Worm (Caenorhabditis elegans) whole organism, L4 larva: ENCODE measurements around the gene K11H12.9.

Experiments
- F26F4.8 ChIP-seq: fragments of 200-800 bp; sonication (Bioruptor generic); conservative IDR thresholded peaks from 2 replicates; pipeline ENCODE4 v1.3.6; 2022; ENCODE audit warnings: missing genetic modification characterization, missing compliant biosample characterization
- F37D6.2 ChIP-seq: sonication (generic microtip); optimal IDR thresholded peaks from 2 replicates; lab custom pipeline; 2016; ENCODE audit warnings: mild to moderate bottlenecking, missing genetic modification characterization, missing compliant biosample characterization
- F49E8.2 ChIP-seq: sonication (generic microtip); optimal IDR thresholded peaks from 2 replicates; lab custom pipeline; 2016; ENCODE audit warnings: missing compliant biosample characterization, mild to moderate bottlenecking, missing genetic modification characterization, borderline replicate concordance
- R02D3.7 ChIP-seq: fragments of 150-350 bp; sonication (generic microtip); optimal IDR thresholded peaks from 3 replicates; lab custom pipeline; 2014; ENCODE audit warnings: missing biosample characterization, missing genetic modification characterization
- T20F7.1 ChIP-seq: fragments of 200-800 bp; sonication (Bioruptor generic); optimal IDR thresholded peaks from 2 replicates; lab custom pipeline; 2018; ENCODE audit warnings: mild to moderate bottlenecking, missing genetic modification characterization, missing compliant biosample characterization
- T26A8.4 ChIP-seq: fragments of 200-800 bp; sonication (Bioruptor generic); IDR thresholded peaks from 2 replicates; pipeline ENCODE4 v1.3.6; 2022; ENCODE audit warnings: missing genetic modification characterization, missing compliant biosample characterization
- Y105C5A.15 ChIP-seq: fragments of 200-800 bp; sonication (Bioruptor generic); IDR thresholded peaks from 2 replicates; pipeline ENCODE4 v1.3.6; 2022; ENCODE audit warnings: missing genetic modification characterization, missing compliant biosample characterization
- Y75B8A.6 ChIP-seq: fragments of 200-800 bp; sonication (Bioruptor generic); IDR thresholded peaks from 2 replicates; pipeline ENCODE4 v1.3.6; 2022; ENCODE audit warnings: missing genetic modification reagents, missing genetic modification characterization, missing compliant biosample characterization
- aly-2 ChIP-seq: sonication (generic microtip); optimal IDR thresholded peaks from 2 replicates; lab custom pipeline; 2018; ENCODE audit warnings: missing biosample characterization, missing genetic modification characterization
- ama-1 ChIP-seq: fragments of 150-350 bp; optimal IDR thresholded peaks from 2 replicates; lab custom pipeline; 2014; ENCODE audit warnings: inconsistent platforms, mixed read lengths
- ceh-20 ChIP-seq: fragments of 200-800 bp; sonication (Bioruptor generic); IDR thresholded peaks from 2 replicates; pipeline ENCODE4 v1.3.6; 2022; ENCODE audit warnings: missing genetic modification reagents, missing genetic modification characterization, missing compliant biosample characterization
- ceh-82 ChIP-seq: sonication (generic microtip); optimal IDR thresholded peaks from 2 replicates; lab custom pipeline; 2017; ENCODE audit warnings: missing biosample characterization, missing genetic modification characterization
- ces-1 ChIP-seq: fragments of 150-350 bp; sonication (generic microtip); optimal IDR thresholded peaks from 4 replicates; lab custom pipeline; 2014; ENCODE audit warnings: missing biosample characterization, missing genetic modification reagents, missing genetic modification characterization
- ctbp-1 ChIP-seq: fragments of 200-800 bp; sonication (Bioruptor generic); IDR thresholded peaks from 2 replicates; pipeline ENCODE4 v1.3.6; 2022; ENCODE audit warnings: missing genetic modification reagents, missing genetic modification characterization, missing compliant biosample characterization
- daf-16 ChIP-seq, 3 experiments: sonication (generic microtip); optimal IDR thresholded peaks; 2 replicates each; lab custom pipeline; 2016 to 2017; ENCODE audit warnings: missing genetic modification characterization in 3 of 3, missing genetic modification reagents in 3 of 3, mild to moderate bottlenecking in 2 of 3, missing compliant biosample characterization in 2 of 3, missing biosample characterization in 1 of 3, moderate library complexity in 1 of 3
- daf-19 ChIP-seq: fragments of 200-800 bp; sonication (Bioruptor generic); conservative IDR thresholded peaks from 2 replicates; pipeline ENCODE4 v1.3.6; 2022; ENCODE audit warnings: missing genetic modification characterization, missing compliant biosample characterization
- daf-8 ChIP-seq: fragments of 200-800 bp; sonication (Bioruptor generic); IDR thresholded peaks from 2 replicates; pipeline ENCODE4 v1.3.6; 2022; ENCODE audit warnings: missing genetic modification characterization, missing compliant biosample characterization
- dmd-8 ChIP-seq: fragments of 200-800 bp; sonication (Bioruptor generic); IDR thresholded peaks from 2 replicates; pipeline ENCODE4 v1.3.6; 2022; ENCODE audit warnings: missing genetic modification characterization, missing compliant biosample characterization
- dmd-9 ChIP-seq: fragments of 200-800 bp; sonication (Bioruptor generic); IDR thresholded peaks from 2 replicates; pipeline ENCODE4 v1.3.6; 2022; ENCODE audit warnings: missing genetic modification reagents, missing genetic modification characterization, missing compliant biosample characterization
- fkh-10 ChIP-seq: fragments of 150-350 bp; optimal IDR thresholded peaks from 2 replicates; lab custom pipeline; 2014; ENCODE audit warnings: missing biosample characterization, missing genetic modification reagents, missing genetic modification characterization
- fos-1 ChIP-seq: fragments of 150-350 bp; optimal IDR thresholded peaks from 2 replicates; lab custom pipeline; 2014; ENCODE audit warnings: missing biosample characterization, missing genetic modification characterization
- gei-8 ChIP-seq: fragments of 200-800 bp; sonication (Bioruptor generic); optimal IDR thresholded peaks from 2 replicates; lab custom pipeline; 2018; ENCODE audit warnings: mild to moderate bottlenecking, missing genetic modification characterization, missing compliant biosample characterization
- hlh-11 ChIP-seq: fragments of 200-800 bp; sonication (Bioruptor generic); optimal IDR thresholded peaks from 2 replicates; lab custom pipeline; 2018; ENCODE audit warnings: mild to moderate bottlenecking, missing genetic modification characterization, missing compliant biosample characterization
- lim-7 ChIP-seq: fragments of 200-800 bp; sonication (Bioruptor generic); IDR thresholded peaks from 2 replicates; pipeline ENCODE4 v1.3.6; 2022; ENCODE audit warnings: missing genetic modification characterization, missing compliant biosample characterization
- lin-29 ChIP-seq: fragments of 200-800 bp; sonication (Bioruptor generic); IDR thresholded peaks from 2 replicates; pipeline ENCODE4 v1.3.6; 2022; ENCODE audit warnings: missing genetic modification reagents, missing genetic modification characterization, missing compliant biosample characterization
- lin-39 ChIP-seq: fragments of 150-350 bp; optimal IDR thresholded peaks from 2 replicates; lab custom pipeline; 2014; ENCODE audit warnings: missing biosample characterization, missing genetic modification reagents, missing genetic modification characterization
- lir-3 ChIP-seq: sonication (generic microtip); optimal IDR thresholded peaks from 2 replicates; lab custom pipeline; 2016; ENCODE audit warnings: mild to moderate bottlenecking, missing genetic modification characterization, missing compliant biosample characterization
- lsy-2 ChIP-seq, 2 experiments: fragments of 150-350 bp in 1 of 2; sonication (generic microtip) in 1 of 2; optimal IDR thresholded peaks; 2 replicates each; lab custom pipeline; 2014 to 2017; ENCODE audit warnings: missing biosample characterization in 2 of 2, missing genetic modification characterization in 2 of 2
- madf-5 ChIP-seq, 2 experiments: fragments of 200-800 bp; sonication (Bioruptor generic); IDR thresholded peaks; 2 replicates each; pipeline ENCODE4 v1.3.6; 2022; ENCODE audit warnings: missing compliant biosample characterization in 2 of 2, missing genetic modification characterization in 2 of 2
- mdt-29 ChIP-seq: fragments of 200-800 bp; sonication (Bioruptor generic); IDR thresholded peaks from 2 replicates; pipeline ENCODE4 v1.3.6; 2022; ENCODE audit warnings: missing genetic modification reagents, missing genetic modification characterization, missing compliant biosample characterization
- mxl-2 ChIP-seq: fragments of 200-800 bp; sonication (Bioruptor generic); conservative IDR thresholded peaks from 2 replicates; pipeline ENCODE4 v1.3.6; 2022; ENCODE audit warnings: missing genetic modification reagents, missing genetic modification characterization, missing compliant biosample characterization
- mxl-3 ChIP-seq: fragments of 200-800 bp; sonication (Bioruptor generic); optimal IDR thresholded peaks from 2 replicates; lab custom pipeline; 2018; ENCODE audit warnings: mild to moderate bottlenecking, missing genetic modification characterization, missing compliant biosample characterization
- nhr-25 ChIP-seq: sonication (generic microtip); optimal IDR thresholded peaks from 2 replicates; lab custom pipeline; 2017; ENCODE audit warnings: missing genetic modification characterization, mild to moderate bottlenecking, missing compliant biosample characterization, antibody characterized with exemption, moderate library complexity, borderline replicate concordance; ENCODE audit not compliant: insufficient read depth
- nhr-41 ChIP-seq: fragments of 200-800 bp; sonication (Bioruptor generic); IDR thresholded peaks from 2 replicates; pipeline ENCODE4 v1.3.6; 2022; ENCODE audit warnings: missing genetic modification reagents, missing genetic modification characterization, missing compliant biosample characterization
- nhr-76 ChIP-seq: fragments of 150-350 bp; optimal IDR thresholded peaks from 2 replicates; lab custom pipeline; 2014; ENCODE audit warnings: missing biosample characterization, missing genetic modification characterization
- pqm-1 ChIP-seq: sonication (generic microtip); optimal IDR thresholded peaks from 2 replicates; lab custom pipeline; 2017; ENCODE audit warnings: missing biosample characterization, missing genetic modification characterization
- saeg-2 ChIP-seq: fragments of 200-800 bp; sonication (Bioruptor generic); IDR thresholded peaks from 2 replicates; pipeline ENCODE4 v1.3.6; 2022; ENCODE audit warnings: missing genetic modification reagents, missing genetic modification characterization, missing compliant biosample characterization
- sdz-12 ChIP-seq: fragments of 200-800 bp; sonication (Bioruptor generic); optimal IDR thresholded peaks from 2 replicates; lab custom pipeline; 2018; ENCODE audit warnings: mild to moderate bottlenecking, missing genetic modification characterization, missing compliant biosample characterization
- set-16 ChIP-seq: fragments of 200-800 bp; sonication (Bioruptor generic); IDR thresholded peaks from 2 replicates; pipeline ENCODE4 v1.3.6; 2022; ENCODE audit warnings: missing genetic modification reagents, missing genetic modification characterization, missing compliant biosample characterization
- snpc-1.2 ChIP-seq: fragments of 200-800 bp; sonication (Bioruptor generic); IDR thresholded peaks from 2 replicates; pipeline ENCODE4 v1.3.6; 2022; ENCODE audit warnings: missing genetic modification reagents, missing genetic modification characterization, missing compliant biosample characterization
- spr-1 ChIP-seq: sonication (generic microtip); optimal IDR thresholded peaks from 2 replicates; lab custom pipeline; 2016; ENCODE audit warnings: mild to moderate bottlenecking, missing genetic modification characterization, missing compliant biosample characterization
- spr-3 ChIP-seq: fragments of 200-800 bp; sonication (Bioruptor generic); optimal IDR thresholded peaks from 2 replicates; lab custom pipeline; 2018; ENCODE audit warnings: mild to moderate bottlenecking, missing genetic modification characterization, missing compliant biosample characterization
- tra-1 ChIP-seq: fragments of 200-800 bp; sonication (Bioruptor generic); IDR thresholded peaks from 2 replicates; pipeline ENCODE4 v1.3.6; 2022; ENCODE audit warnings: missing genetic modification reagents, missing genetic modification characterization, missing compliant biosample characterization
- unc-62 ChIP-seq, 3 experiments: fragments of 150-350 bp in 1 of 3; sonication (generic microtip); optimal IDR thresholded peaks in 2 of 3; peaks in 1 of 3; 1 replicate in 1 of 3; 2 replicates in 2 of 3; lab custom pipeline; 2014 to 2017; ENCODE audit warnings: missing biosample characterization in 3 of 3, missing genetic modification characterization in 3 of 3, missing genetic modification reagents in 3 of 3, missing genotype in 1 of 3
- zfp-3 ChIP-seq: fragments of 200-800 bp; sonication (Bioruptor generic); conservative IDR thresholded peaks from 2 replicates; pipeline ENCODE4 v1.3.6; 2022; ENCODE audit warnings: missing genetic modification reagents, missing genetic modification characterization, missing compliant biosample characterization
- zip-11 ChIP-seq: fragments of 200-800 bp; sonication (Bioruptor generic); IDR thresholded peaks from 2 replicates; pipeline ENCODE4 v1.3.6; 2022; ENCODE audit warnings: missing genetic modification characterization, missing compliant biosample characterization
- zip-2 ChIP-seq: fragments of 150-350 bp; optimal IDR thresholded peaks from 2 replicates; lab custom pipeline; 2014; ENCODE audit warnings: missing biosample characterization, missing genetic modification characterization
- ztf-11 ChIP-seq: fragments of 150-350 bp; optimal IDR thresholded peaks from 2 replicates; lab custom pipeline; 2014; ENCODE audit warnings: missing biosample characterization, missing genetic modification characterization

Gene K11H12.9

DNA sequence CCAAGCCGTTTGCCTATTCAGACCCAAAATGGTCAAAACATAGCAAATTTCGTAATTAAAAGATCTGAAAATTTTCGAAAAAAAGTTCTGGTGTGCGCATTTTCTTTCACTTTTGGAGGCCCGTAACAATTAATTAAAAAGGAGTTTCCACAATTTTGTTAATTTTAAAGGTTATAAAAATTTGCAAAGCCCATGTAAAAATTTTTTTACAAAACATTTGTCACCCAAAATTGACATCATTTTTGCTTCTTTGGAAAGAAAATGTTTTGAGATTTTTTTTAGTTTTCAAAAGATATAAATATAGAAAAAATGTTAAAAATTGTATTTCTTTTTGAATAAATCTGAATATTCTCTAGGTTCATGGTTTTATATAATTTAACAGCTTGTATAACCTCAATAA, 17.5 kb downstream of the K11H12.9 start, which contains the start of gene K11H12.6:
Gene K11H12.6, plus strand, starts transcription at position 301 of the 400 bp plus-strand sequence.
- TF ChIP-seq mdt-29 (GFP tag; lab: Robert Waterston, UW), result no peak
- TF ChIP-seq madf-5 (GFP tag; IDR thresholded peaks at IDR 0.05; lab: Robert Waterston, UW), result no peak
- no peak for TF ChIP-seq lim-7 (GFP tag; lab: Robert Waterston, UW)
- TF ChIP-seq hlh-11, result no peak
- no peak for TF ChIP-seq T20F7.1 (GFP tag; lab: Kevin White, UChicago)
- no peak for TF ChIP-seq lin-39 (tag; lab: Kevin White, UChicago)
- TF ChIP-seq unc-62 (GFP tag; optimal IDR thresholded peaks at IDR 0.05 in 1 of 2; lab: Kevin White, UChicago), result no peak
- no peak for TF ChIP-seq unc-62 (tag; optimal IDR thresholded peaks at IDR 0.05; lab: Kevin White, UChicago)
- TF ChIP-seq T26A8.4 (GFP tag; lab: Robert Waterston, UW), result no peak
- no peak for TF ChIP-seq set-16
- no peak for TF ChIP-seq mxl-3 (GFP tag; lab: Kevin White, UChicago)
- no peak for TF ChIP-seq nhr-76 (tag; lab: Kevin White, UChicago)
- no peak for TF ChIP-seq zip-11 (GFP tag; lab: Robert Waterston, UW)
- no peak for TF ChIP-seq snpc-1.2 (GFP tag; lab: Robert Waterston, UW)
- TF ChIP-seq ztf-11, result no peak
- TF ChIP-seq nhr-41, result no peak
- no peak for TF ChIP-seq gei-8 (GFP tag; lab: Kevin White, UChicago)
- TF ChIP-seq ces-1 (GFP tag; lab: Kevin White, UChicago), result no peak
- no peak for TF ChIP-seq ceh-82
- TF ChIP-seq aly-2 (tag; lab: Kevin White, UChicago), result no peak
- TF ChIP-seq lir-3, result no peak

DNA sequence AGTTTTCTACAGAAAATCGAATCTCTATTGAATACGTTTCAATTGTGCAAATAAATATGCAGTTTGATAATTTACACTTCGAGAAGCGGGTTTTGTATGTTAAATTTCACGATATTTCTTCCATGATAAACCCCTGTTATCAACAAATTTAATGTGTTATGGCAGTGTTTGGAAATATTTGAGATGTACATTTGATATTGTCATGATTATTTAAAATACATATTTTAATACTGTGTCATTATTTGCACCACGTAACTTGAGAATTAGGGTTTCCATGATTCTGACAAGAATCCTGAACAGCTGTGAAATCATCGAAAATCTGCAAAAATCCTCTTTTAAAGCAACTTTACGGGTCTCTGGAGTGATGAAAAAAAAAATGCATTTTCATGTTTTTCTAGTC, 21.0 kb downstream of the K11H12.9 start, which contains the start of gene K11H12.11:
Gene K11H12.11, minus strand, starts transcription at position 101 of the 400 bp plus-strand sequence.
- TF ChIP-seq daf-16 (GFP tag; optimal IDR thresholded peaks at IDR 0.05; lab: Kevin White, UChicago), result no peak
- peak; percentile 38 for TF ChIP-seq daf-16 (tag; optimal IDR thresholded peaks at IDR 0.05; lab: Kevin White, UChicago)
- no peak for TF ChIP-seq Y75B8A.6 (GFP tag; lab: Robert Waterston, UW)

DNA sequence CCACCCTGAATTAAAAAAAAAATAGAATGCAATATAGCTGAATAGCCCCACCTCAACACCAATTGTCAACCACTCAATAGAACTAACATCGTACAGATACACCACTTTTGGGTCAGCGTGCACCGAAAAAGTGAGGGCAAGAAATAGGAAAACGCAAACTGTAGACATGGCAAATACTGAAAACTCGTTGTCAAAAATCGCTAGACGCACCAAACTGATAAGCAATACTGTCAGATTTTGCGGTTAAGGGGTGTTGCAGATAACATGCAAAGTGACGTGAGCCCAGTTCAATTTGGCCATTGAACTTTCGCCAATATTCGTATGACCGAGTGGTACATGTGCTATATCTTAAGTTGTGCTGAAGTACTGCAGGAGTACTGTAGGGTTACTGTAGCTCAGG, 23.8 kb downstream of the K11H12.9 start, which contains the start of gene K11H12.3:
Gene K11H12.3, minus strand, starts transcription at position 168 of the 400 bp plus-strand sequence.
- no peak for TF ChIP-seq saeg-2
- TF ChIP-seq lim-7 (GFP tag; lab: Robert Waterston, UW), result no peak
- TF ChIP-seq ces-1 (GFP tag; lab: Kevin White, UChicago), result no peak
- no peak for TF ChIP-seq F37D6.2
- TF ChIP-seq F49E8.2 (tag; lab: Kevin White, UChicago), result no peak
- no peak for TF ChIP-seq R02D3.7 (tag; lab: Kevin White, UChicago)
- TF ChIP-seq spr-1 (tag; lab: Kevin White, UChicago), result no peak
- peak; percentile 57 for TF ChIP-seq pqm-1 (tag; lab: Kevin White, UChicago)
- no peak for TF ChIP-seq snpc-1.2 (GFP tag; lab: Robert Waterston, UW)
- no peak for TF ChIP-seq fos-1 (tag; lab: Kevin White, UChicago)
- TF ChIP-seq dmd-9 (GFP tag; lab: Robert Waterston, UW), result no peak
- no peak for TF ChIP-seq tra-1 (GFP tag; lab: Robert Waterston, UW)
- TF ChIP-seq mxl-2 (GFP tag; lab: Robert Waterston, UW), result no peak
- no peak for TF ChIP-seq ceh-20 (GFP tag; lab: Robert Waterston, UW)
- TF ChIP-seq fkh-10 (GFP tag; lab: Kevin White, UChicago), result no peak
- TF ChIP-seq madf-5 (GFP tag; IDR thresholded peaks at IDR 0.05; lab: Robert Waterston, UW), result no peak
- TF ChIP-seq nhr-25, result no peak
- TF ChIP-seq zfp-3 (GFP tag; lab: Robert Waterston, UW), result no peak
- TF ChIP-seq F26F4.8 (GFP tag; lab: Robert Waterston, UW), result no peak
- TF ChIP-seq lin-29 (GFP tag; lab: Robert Waterston, UW), result no peak
- TF ChIP-seq Y105C5A.15 (GFP tag; lab: Robert Waterston, UW), result no peak
- no peak for TF ChIP-seq ctbp-1 (GFP tag; lab: Robert Waterston, UW)
- no peak for TF ChIP-seq lsy-2 (tag; optimal IDR thresholded peaks at IDR 0.05; lab: Kevin White, UChicago)
- TF ChIP-seq ceh-82, result no peak
- TF ChIP-seq dmd-8 (GFP tag; lab: Robert Waterston, UW), result no peak
- TF ChIP-seq ama-1 (lab: Kevin White, UChicago), result no peak
- no peak for TF ChIP-seq daf-8
- TF ChIP-seq spr-3 (GFP tag; lab: Kevin White, UChicago), result no peak
- no peak for TF ChIP-seq sdz-12
- no peak for TF ChIP-seq daf-19 (GFP tag; lab: Robert Waterston, UW)
- TF ChIP-seq zip-2, result no peak
